Fruit fly (Drosophila melanogaster) whole organism, prepupa: Measurements from ENCODE around the gene CG2059.

ENCODE experiments used
- Blimp-1 ChIP-seq: fragments of 200-800 bp; sonication (Bioruptor generic); optimal IDR thresholded peaks from 3 replicates; lab custom pipeline; 2017; ENCODE audit warnings: missing biosample characterization, missing genetic modification characterization, mild to moderate bottlenecking, moderate library complexity, missing genetic modification reagents
- CG10631 ChIP-seq: fragments of 200-800 bp; sonication (Bioruptor generic); optimal IDR thresholded peaks from 2 replicates; lab custom pipeline; 2016; ENCODE audit warnings: missing biosample characterization, missing genetic modification characterization
- CG11294 ChIP-seq: fragments of 200-800 bp; sonication (Bioruptor generic); IDR thresholded peaks from 2 replicates; pipeline ENCODE4 v1.3.6; 2022; ENCODE audit warnings: missing biosample characterization, missing genetic modification characterization
- CG11762 ChIP-seq: fragments of 200-800 bp; sonication (Bioruptor generic); optimal IDR thresholded peaks from 3 replicates; lab custom pipeline; 2016; ENCODE audit warnings: missing biosample characterization, missing genetic modification characterization; ENCODE audit not compliant: insufficient read depth
- CG15336 ChIP-seq: fragments of 200-800 bp; sonication (Bioruptor generic); IDR thresholded peaks from 2 replicates; pipeline ENCODE4 v1.3.6; 2022; ENCODE audit warnings: missing biosample characterization, missing genetic modification characterization
- CG1621 ChIP-seq: fragments of 200-800 bp; sonication (Bioruptor generic); optimal IDR thresholded peaks from 3 replicates; lab custom pipeline; 2018; ENCODE audit warnings: missing biosample characterization, mild to moderate bottlenecking, missing genetic modification characterization
- CG3032 ChIP-seq: fragments of 200-800 bp; optimal IDR thresholded peaks from 2 replicates; lab custom pipeline; 2019; ENCODE audit warnings: missing biosample characterization, mild to moderate bottlenecking, missing genetic modification characterization, moderate library complexity
- CG31627 ChIP-seq: fragments of 200-800 bp; sonication (Bioruptor generic); optimal IDR thresholded peaks from 3 replicates; lab custom pipeline; 2016; ENCODE audit warnings: missing biosample characterization, missing genetic modification characterization
- CG32006 ChIP-seq: fragments of 200-800 bp; sonication (Bioruptor generic); optimal IDR thresholded peaks from 3 replicates; lab custom pipeline; 2017; ENCODE audit warnings: missing biosample characterization, mild to moderate bottlenecking, missing genetic modification characterization
- CG34406 ChIP-seq: fragments of 200-800 bp; sonication (Bioruptor generic); optimal IDR thresholded peaks from 3 replicates; lab custom pipeline; 2016; ENCODE audit warnings: missing biosample characterization, missing genetic modification characterization
- CG3919 ChIP-seq: fragments of 200-800 bp; sonication (Bioruptor generic); optimal IDR thresholded peaks from 3 replicates; lab custom pipeline; 2016; ENCODE audit warnings: missing biosample characterization, missing genetic modification characterization
- CG6163 ChIP-seq: fragments of 200-800 bp; sonication (Bioruptor generic); IDR thresholded peaks from 3 replicates; pipeline ENCODE4 v1.3.6; 2022; ENCODE audit warnings: missing biosample characterization, missing genetic modification characterization
- CG6276 ChIP-seq: fragments of 200-800 bp; sonication (Bioruptor generic); optimal IDR thresholded peaks from 2 replicates; lab custom pipeline; 2017; ENCODE audit warnings: missing biosample characterization, mild to moderate bottlenecking, missing genetic modification characterization
- CG6808 ChIP-seq: fragments of 200-800 bp; sonication (Bioruptor generic); optimal IDR thresholded peaks from 3 replicates; lab custom pipeline; 2017; ENCODE audit warnings: missing biosample characterization, missing genetic modification characterization, mild to moderate bottlenecking, moderate library complexity, missing genetic modification reagents
- CG6854 ChIP-seq: fragments of 200-800 bp; sonication (Bioruptor generic); optimal IDR thresholded peaks from 2 replicates; lab custom pipeline; 2017; ENCODE audit warnings: missing biosample characterization, mild to moderate bottlenecking, missing genetic modification characterization
- Eip93F ChIP-seq: fragments of 200-800 bp; sonication (Bioruptor generic); optimal IDR thresholded peaks from 2 replicates; lab custom pipeline; 2016; ENCODE audit warnings: missing biosample characterization, mild to moderate bottlenecking, missing genetic modification characterization
- Ets21C ChIP-seq: fragments of 200-800 bp; sonication (Bioruptor generic); optimal IDR thresholded peaks from 3 replicates; lab custom pipeline; 2016; ENCODE audit warnings: missing biosample characterization, missing genetic modification characterization
- Ets96B ChIP-seq: fragments of 200-800 bp; optimal IDR thresholded peaks from 2 replicates; lab custom pipeline; 2019; ENCODE audit warnings: missing biosample characterization, mild to moderate bottlenecking, missing genetic modification characterization, moderate library complexity
- Gug ChIP-seq: fragments of 200-800 bp; sonication (Bioruptor generic); IDR thresholded peaks from 2 replicates; pipeline ENCODE4 v1.3.6; 2022; ENCODE audit warnings: missing biosample characterization, missing genetic modification characterization
- Hr38 ChIP-seq: sonication (Bioruptor generic); optimal IDR thresholded peaks from 2 replicates; lab custom pipeline; 2016; ENCODE audit warnings: missing biosample characterization, missing genetic modification characterization
- Hr39 ChIP-seq: fragments of 200-800 bp; sonication (Bioruptor generic); optimal IDR thresholded peaks from 2 replicates; lab custom pipeline; 2016; ENCODE audit warnings: missing biosample characterization, missing genetic modification characterization
- Hr4 ChIP-seq: fragments of 200-800 bp; sonication (Bioruptor generic); optimal IDR thresholded peaks from 3 replicates; lab custom pipeline; 2016; ENCODE audit warnings: missing biosample characterization, missing genetic modification characterization
- Lpt ChIP-seq: fragments of 200-800 bp; sonication (Bioruptor generic); optimal IDR thresholded peaks from 3 replicates; lab custom pipeline; 2016; ENCODE audit warnings: missing biosample characterization, missing genetic modification characterization
- Met ChIP-seq: fragments of 200-800 bp; sonication (Bioruptor generic); optimal IDR thresholded peaks from 3 replicates; lab custom pipeline; 2016; ENCODE audit warnings: missing biosample characterization, missing genetic modification characterization
- Smox ChIP-seq: fragments of 200-800 bp; sonication (Bioruptor generic); optimal IDR thresholded peaks from 3 replicates; lab custom pipeline; 2016; ENCODE audit warnings: missing biosample characterization, missing genetic modification characterization
- Sox102F ChIP-seq: fragments of 200-800 bp; sonication (Bioruptor generic); optimal IDR thresholded peaks from 2 replicates; lab custom pipeline; 2016; ENCODE audit warnings: missing biosample characterization, mild to moderate bottlenecking, missing genetic modification characterization
- Sox14 ChIP-seq: fragments of 200-800 bp; sonication (Bioruptor generic); optimal IDR thresholded peaks from 3 replicates; lab custom pipeline; 2016; ENCODE audit warnings: missing biosample characterization, missing genetic modification characterization
- Sox15 ChIP-seq: fragments of 200-800 bp; sonication (Bioruptor generic); optimal IDR thresholded peaks from 3 replicates; lab custom pipeline; 2016; ENCODE audit warnings: missing biosample characterization, missing genetic modification characterization
- achi ChIP-seq: fragments of 200-800 bp; sonication (Bioruptor generic); optimal IDR thresholded peaks from 3 replicates; lab custom pipeline; 2016; ENCODE audit warnings: missing biosample characterization, missing genetic modification characterization
- acj6 ChIP-seq: fragments of 200-800 bp; sonication (Bioruptor generic); optimal IDR thresholded peaks from 3 replicates; lab custom pipeline; 2016; ENCODE audit warnings: missing biosample characterization, missing genetic modification characterization
- cyc ChIP-seq: fragments of 200-800 bp; sonication (Bioruptor generic); optimal IDR thresholded peaks from 3 replicates; lab custom pipeline; 2016; ENCODE audit warnings: missing biosample characterization, missing genetic modification characterization
- dac ChIP-seq: fragments of 200-800 bp; sonication (Bioruptor generic); optimal IDR thresholded peaks from 2 replicates; lab custom pipeline; 2017; ENCODE audit warnings: missing biosample characterization, mild to moderate bottlenecking, missing genetic modification characterization
- dsx ChIP-seq: fragments of 200-800 bp; optimal IDR thresholded peaks from 3 replicates; lab custom pipeline; 2019; ENCODE audit warnings: missing biosample characterization, mild to moderate bottlenecking, missing genetic modification characterization, moderate library complexity; ENCODE audit not compliant: poor library complexity, severe bottlenecking
- eg ChIP-seq: fragments of 200-800 bp; sonication (Bioruptor generic); IDR thresholded peaks from 3 replicates; pipeline ENCODE4 v1.3.6; 2022; ENCODE audit warnings: missing biosample characterization, missing genetic modification characterization
- esn ChIP-seq: fragments of 200-800 bp; sonication (Bioruptor generic); optimal IDR thresholded peaks from 2 replicates; lab custom pipeline; 2016; ENCODE audit warnings: missing biosample characterization, mild to moderate bottlenecking, missing genetic modification characterization, moderate library complexity
- fd59A ChIP-seq: fragments of 200-800 bp; sonication (Bioruptor generic); optimal IDR thresholded peaks from 2 replicates; lab custom pipeline; 2017; ENCODE audit warnings: missing biosample characterization, mild to moderate bottlenecking, missing genetic modification characterization, missing genetic modification reagents
- fkh ChIP-seq: fragments of 200-800 bp; sonication (Bioruptor generic); optimal IDR thresholded peaks from 3 replicates; lab custom pipeline; 2017; ENCODE audit warnings: missing biosample characterization, mild to moderate bottlenecking, missing genetic modification characterization, moderate library complexity
- lz ChIP-seq: fragments of 200-800 bp; sonication (Bioruptor generic); optimal IDR thresholded peaks from 3 replicates; lab custom pipeline; 2016; ENCODE audit warnings: missing biosample characterization, missing genetic modification characterization
- net ChIP-seq: fragments of 200-800 bp; sonication (Bioruptor generic); optimal IDR thresholded peaks from 3 replicates; lab custom pipeline; 2016; ENCODE audit warnings: missing biosample characterization, missing genetic modification characterization
- pdm3 ChIP-seq: fragments of 200-800 bp; sonication (Bioruptor generic); optimal IDR thresholded peaks from 3 replicates; lab custom pipeline; 2016; ENCODE audit warnings: missing biosample characterization, missing genetic modification characterization
- salr ChIP-seq, 2 experiments: fragments of 200-800 bp; sonication (Bioruptor generic); optimal IDR thresholded peaks; 3 replicates each; lab custom pipeline; 2016 to 2018; ENCODE audit warnings: missing biosample characterization in 2 of 2, missing genetic modification characterization in 2 of 2, mild to moderate bottlenecking in 1 of 2
- spab ChIP-seq: fragments of 200-800 bp; sonication (Bioruptor generic); optimal IDR thresholded peaks from 2 replicates; lab custom pipeline; 2017; ENCODE audit warnings: missing biosample characterization, mild to moderate bottlenecking, missing genetic modification characterization, missing genetic modification reagents
- ss ChIP-seq, 2 experiments: fragments of 200-800 bp; sonication (Bioruptor generic); optimal IDR thresholded peaks; 2 replicates in 1 of 2; 3 replicates in 1 of 2; lab custom pipeline; 2017 to 2018; ENCODE audit warnings: mild to moderate bottlenecking in 2 of 2, missing biosample characterization in 2 of 2, missing genetic modification characterization in 2 of 2, moderate library complexity in 1 of 2
- svp ChIP-seq: fragments of 200-800 bp; sonication (Bioruptor generic); peaks from one replicate; lab custom pipeline; 2016; ENCODE audit warnings: missing biosample characterization, missing genetic modification characterization
- topi ChIP-seq: fragments of 200-800 bp; sonication (Bioruptor generic); optimal IDR thresholded peaks from 3 replicates; lab custom pipeline; 2016; ENCODE audit warnings: missing biosample characterization, missing genetic modification characterization
- vri ChIP-seq: fragments of 200-800 bp; sonication (Bioruptor generic); optimal IDR thresholded peaks from 3 replicates; lab custom pipeline; 2016; ENCODE audit warnings: missing biosample characterization, mild to moderate bottlenecking, missing genetic modification characterization

CG2059 gene

dm6 chrX:7333858-7334800, 48.0 kb downstream of the CG2059 start (continued):
- TF ChIP-seq CG6276 (GFP tag; lab: Kevin White, UChicago) (peak; percentile 68), CG3032 (tag; lab: Kevin White, UChicago) (peak; percentile 74), CG32006 (GFP tag; lab: Kevin White, UChicago) (peak; percentile 73), CG31627 (GFP tag; lab: Kevin White, UChicago) (peak; percentile 65), vri (GFP tag; lab: Kevin White, UChicago) (peak; percentile 6), CG6854 (GFP tag; lab: Kevin White, UChicago) (no peak), net (peak; percentile 73), svp (peak; percentile 85), Lpt (GFP tag; lab: Kevin White, UChicago) (peak; percentile 47), Gug (peak; percentile 34; the same call in 1 of the 2 replicates), Hr38 (no peak), fd59A (peak; percentile 79), CG10631 (GFP tag; lab: Kevin White, UChicago) (peak; percentile 83), CG6163 (GFP tag; lab: Robert Waterston, UW) (peak; percentile 60), topi (GFP tag; lab: Kevin White, UChicago) (peak; percentile 81), cyc (GFP tag; lab: Kevin White, UChicago) (peak; percentile 67), Blimp-1 (GFP tag; lab: Kevin White, UChicago) (no peak), dac (GFP tag; lab: Kevin White, UChicago) (no peak)

- TF ChIP-seq salr (GFP tag; optimal IDR thresholded peaks at IDR 0.05; lab: Kevin White, UChicago) (peak in 1 of 2 experiments; percentile 40), eg (GFP tag; lab: Robert Waterston, UW) (peak; percentile 38; the same call in 1 of the 3 replicates), svp (no peak), pdm3 (GFP tag; lab: Kevin White, UChicago) (no peak), Sox14 (GFP tag; lab: Kevin White, UChicago) (no peak), topi (GFP tag; lab: Kevin White, UChicago) (no peak), Eip93F (no peak), CG6163 (GFP tag; lab: Robert Waterston, UW) (no peak), CG6808 (peak; percentile 69), fkh (peak; percentile 12), CG3919 (GFP tag; lab: Kevin White, UChicago) (peak; percentile 59), CG11762 (GFP tag; lab: Kevin White, UChicago) (peak; percentile 58), Ets21C (GFP tag; lab: Kevin White, UChicago) (no peak), achi (GFP tag; lab: Kevin White, UChicago) (peak; percentile 72), CG6276 (GFP tag; lab: Kevin White, UChicago) (peak; percentile 37), vri (GFP tag; lab: Kevin White, UChicago) (no peak), lz (GFP tag; lab: Kevin White, UChicago) (no peak), CG15336 (GFP tag; lab: Robert Waterston, UW) (peak; percentile 70), CG11294 (GFP tag; lab: Robert Waterston, UW) (peak; percentile 25; the same call in 1 of the 2 replicates), Met (GFP tag; lab: Kevin White, UChicago) (peak; percentile 10), Lpt (GFP tag; lab: Kevin White, UChicago) (peak; percentile 31), net (no peak), ss (GFP tag; optimal IDR thresholded peaks at IDR 0.05; lab: Kevin White, UChicago) (peak; percentile 50 to 55), esn (GFP tag; lab: Kevin White, UChicago) (peak; percentile 8), CG1621 (tag; lab: Kevin White, UChicago) (no peak), Ets96B (tag; lab: Kevin White, UChicago) (peak; percentile 74), Hr39 (GFP tag; lab: Kevin White, UChicago) (no peak), Hr4 (GFP tag; lab: Kevin White, UChicago) (no peak), Hr38 (no peak), CG32006 (GFP tag; lab: Kevin White, UChicago) (peak; percentile 61), acj6 (GFP tag; lab: Kevin White, UChicago) (peak; percentile 58), Smox (GFP tag; lab: Kevin White, UChicago) (no peak), CG34406 (GFP tag; lab: Kevin White, UChicago) (peak; percentile 40), spab (GFP tag; lab: Kevin White, UChicago) (peak; percentile 56), Blimp-1 (GFP tag; lab: Kevin White, UChicago) (no peak), CG31627 (GFP tag; lab: Kevin White, UChicago) (no peak), cyc (GFP tag; lab: Kevin White, UChicago) (no peak), Sox15 (GFP tag; lab: Kevin White, UChicago) (no peak), Sox102F (GFP tag; lab: Kevin White, UChicago) (no peak), dsx (GFP tag; lab: Kevin White, UChicago) (peak; percentile 62)
These were observed 48.6 kb downstream of the CG2059 start for dm6 chrX:7334801-7335176.
